Worm (Caenorhabditis elegans) whole organism, early embryonic: ENCODE results near the gene clh-5.
A peak's percentile ranks its signal among the peaks of the same experiment; 100 is the strongest.

Experiments used
- B0310.2 ChIP-seq: sonication (generic microtip); optimal IDR thresholded peaks from 2 replicates; lab custom pipeline; 2016; ENCODE audit warnings: mild to moderate bottlenecking, missing genetic modification characterization, missing compliant biosample characterization
- F13C5.2 ChIP-seq: sonication (generic microtip); optimal IDR thresholded peaks from 2 replicates; lab custom pipeline; 2017; ENCODE audit warnings: mild to moderate bottlenecking, missing genetic modification characterization, inconsistent platforms, missing compliant biosample characterization
- aly-1 ChIP-seq: sonication (generic microtip); optimal IDR thresholded peaks from 2 replicates; lab custom pipeline; 2016; ENCODE audit warnings: missing genetic modification characterization, missing compliant biosample characterization
- ama-1 ChIP-seq: fragments of 150-350 bp; optimal IDR thresholded peaks from 2 replicates; lab custom pipeline; 2014
- ceh-13 ChIP-seq: fragments of 200-800 bp; sonication (Bioruptor generic); optimal IDR thresholded peaks from 2 replicates; lab custom pipeline; 2018; ENCODE audit warnings: mild to moderate bottlenecking, missing genetic modification characterization, missing compliant biosample characterization
- ceh-36 ChIP-seq: sonication (generic microtip); optimal IDR thresholded peaks from 2 replicates; lab custom pipeline; 2016; ENCODE audit warnings: missing genetic modification characterization, inconsistent platforms, missing compliant biosample characterization
- ets-7 ChIP-seq: sonication (generic microtip); optimal IDR thresholded peaks from 2 replicates; lab custom pipeline; 2016; ENCODE audit warnings: missing genotype, missing genetic modification characterization, missing compliant biosample characterization
- flt-1 ChIP-seq: fragments of 200-800 bp; sonication (Bioruptor generic); IDR thresholded peaks from 2 replicates; pipeline ENCODE4 v1.3.6; 2022; ENCODE audit warnings: missing genetic modification characterization, missing compliant biosample characterization
- hmbx-1 ChIP-seq: sonication (generic microtip); optimal IDR thresholded peaks from 2 replicates; lab custom pipeline; 2016; ENCODE audit warnings: mild to moderate bottlenecking, missing genetic modification characterization, missing compliant biosample characterization
- hmg-4 ChIP-seq: fragments of 200-800 bp; sonication (Bioruptor generic); optimal IDR thresholded peaks from 2 replicates; lab custom pipeline; 2018; ENCODE audit warnings: mild to moderate bottlenecking, missing genetic modification characterization, missing compliant biosample characterization
- hnd-1 ChIP-seq: sonication (generic microtip); optimal IDR thresholded peaks from 2 replicates; lab custom pipeline; 2016; ENCODE audit warnings: missing genetic modification characterization, missing compliant biosample characterization
- pes-1 ChIP-seq: fragments of 200-800 bp; sonication (Bioruptor generic); IDR thresholded peaks from 2 replicates; pipeline ENCODE4 v1.3.6; 2022; ENCODE audit warnings: missing genetic modification reagents, missing genetic modification characterization, missing compliant biosample characterization
- scrt-1 ChIP-seq: fragments of 200-800 bp; sonication (Bioruptor generic); IDR thresholded peaks from 2 replicates; pipeline ENCODE4 v1.3.6; 2022; ENCODE audit warnings: missing genetic modification characterization, missing compliant biosample characterization
- sea-1 ChIP-seq: fragments of 200-800 bp; sonication (Bioruptor generic); conservative IDR thresholded peaks from 2 replicates; pipeline ENCODE4 v1.3.6; 2022; ENCODE audit warnings: missing genetic modification characterization, missing compliant biosample characterization
- tbx-11 ChIP-seq: fragments of 200-800 bp; sonication (Bioruptor generic); IDR thresholded peaks from 2 replicates; pipeline ENCODE4 v1.3.6; 2022; ENCODE audit warnings: missing genetic modification characterization, missing compliant biosample characterization
- tbx-37 ChIP-seq: fragments of 200-800 bp; sonication (Bioruptor generic); conservative IDR thresholded peaks from 2 replicates; pipeline ENCODE4 v1.3.6; 2022; ENCODE audit warnings: missing genetic modification reagents, missing genetic modification characterization, missing compliant biosample characterization
- tra-4 ChIP-seq: sonication (generic microtip); optimal IDR thresholded peaks from 2 replicates; lab custom pipeline; 2017; ENCODE audit warnings: missing genetic modification characterization, missing compliant biosample characterization

clh-5 gene

DNA sequence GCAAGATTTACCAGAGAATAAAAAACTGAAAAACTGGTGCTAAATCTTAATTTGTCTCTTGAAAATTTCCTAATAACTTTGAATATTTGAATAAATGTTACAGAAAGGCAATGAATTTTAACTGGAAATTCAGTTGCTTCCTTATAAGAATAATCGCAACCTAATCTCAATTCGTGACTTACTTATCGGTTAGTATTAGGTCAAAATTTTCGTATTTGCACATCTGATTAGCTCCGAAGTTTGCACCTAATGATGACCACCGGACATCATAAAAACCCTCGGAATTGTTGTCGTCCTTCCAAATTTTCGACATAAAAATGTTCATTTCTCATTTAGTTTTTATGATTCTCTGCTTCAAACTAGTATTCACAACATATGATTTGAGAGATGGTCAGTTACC lies 39.4 kb upstream of the clh-5 start, which contains the start of gene C16D2.3:
C16D2.3 (plus strand) TSS at position 301 of the 400 bp plus-strand sequence.
- no peak for TF ChIP-seq tbx-37 (GFP tag; lab: Robert Waterston, UW)
- TF ChIP-seq ama-1 (lab: Kevin White, UChicago): no peak
- no peak for TF ChIP-seq scrt-1 (GFP tag; lab: Robert Waterston, UW)
- TF ChIP-seq ets-7: no peak
- no peak for TF ChIP-seq ceh-13 (GFP tag; lab: Kevin White, UChicago)
- TF ChIP-seq hmg-4: no peak
- no peak for TF ChIP-seq tbx-11
- no peak for TF ChIP-seq sea-1 (GFP tag; lab: Robert Waterston, UW)
- no peak for TF ChIP-seq hmbx-1 (tag; lab: Kevin White, UChicago)
- no peak for TF ChIP-seq tra-4 (tag; lab: Kevin White, UChicago)
- TF ChIP-seq F13C5.2 (tag; lab: Kevin White, UChicago): no peak
- TF ChIP-seq pes-1 (GFP tag; lab: Robert Waterston, UW): no peak

DNA sequence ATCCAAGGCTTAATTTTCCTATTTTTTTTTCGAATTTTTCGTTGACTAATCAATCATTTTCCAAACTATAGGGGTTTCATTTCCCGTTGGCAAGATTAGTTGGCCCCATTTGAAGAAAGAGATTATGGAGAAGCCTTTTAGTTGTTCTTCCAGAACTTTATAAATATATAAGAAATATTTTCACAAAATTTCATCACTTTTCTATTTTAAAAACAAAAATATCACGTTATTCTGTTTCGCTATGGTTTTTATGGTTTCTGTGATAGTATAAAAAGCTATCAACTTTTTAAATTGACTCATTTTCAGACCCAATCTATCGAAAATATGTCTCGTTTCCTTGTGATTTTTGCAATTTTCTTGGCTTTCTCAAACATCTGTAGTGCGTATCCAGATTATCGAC lies 37.5 kb upstream of the clh-5 start, which contains the start of gene nlp-78:
nlp-78 (plus strand) TSS at position 301 of the 400 bp plus-strand sequence.
- TF ChIP-seq F13C5.2 (tag; lab: Kevin White, UChicago): no peak

DNA sequence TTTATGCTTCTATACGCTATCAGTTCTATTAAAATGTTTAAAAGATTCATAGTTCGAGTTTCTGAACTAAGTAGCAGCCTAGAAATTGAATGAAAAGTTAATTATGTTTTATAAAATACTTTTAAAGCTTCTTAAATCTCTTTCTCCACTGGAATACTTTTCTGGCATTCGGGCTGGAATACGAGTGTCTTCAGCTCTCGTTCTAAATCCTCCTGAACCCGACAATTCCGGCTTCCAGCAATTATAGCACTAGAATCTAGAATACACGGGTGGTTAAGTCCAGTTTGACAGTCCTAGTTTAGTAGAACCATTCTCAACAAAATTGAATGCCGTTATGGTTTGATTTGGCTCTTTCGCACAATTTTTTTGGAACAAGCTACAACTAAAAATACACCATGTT lies 33.9 kb upstream of the clh-5 start:
- no peak for TF ChIP-seq ceh-13 (GFP tag; lab: Kevin White, UChicago)
- no peak for TF ChIP-seq sea-1 (GFP tag; lab: Robert Waterston, UW)
- no peak for TF ChIP-seq hmg-4
- no peak for TF ChIP-seq ets-7
- TF ChIP-seq hmbx-1 (tag; lab: Kevin White, UChicago): no peak
- no peak for TF ChIP-seq F13C5.2 (tag; lab: Kevin White, UChicago)
- no peak for TF ChIP-seq tra-4 (tag; lab: Kevin White, UChicago)
- TF ChIP-seq ama-1 (lab: Kevin White, UChicago): no peak
- no peak for TF ChIP-seq scrt-1 (GFP tag; lab: Robert Waterston, UW)
- no peak for TF ChIP-seq aly-1
- TF ChIP-seq tbx-37 (GFP tag; lab: Robert Waterston, UW): no peak
- TF ChIP-seq tbx-11: no peak

DNA sequence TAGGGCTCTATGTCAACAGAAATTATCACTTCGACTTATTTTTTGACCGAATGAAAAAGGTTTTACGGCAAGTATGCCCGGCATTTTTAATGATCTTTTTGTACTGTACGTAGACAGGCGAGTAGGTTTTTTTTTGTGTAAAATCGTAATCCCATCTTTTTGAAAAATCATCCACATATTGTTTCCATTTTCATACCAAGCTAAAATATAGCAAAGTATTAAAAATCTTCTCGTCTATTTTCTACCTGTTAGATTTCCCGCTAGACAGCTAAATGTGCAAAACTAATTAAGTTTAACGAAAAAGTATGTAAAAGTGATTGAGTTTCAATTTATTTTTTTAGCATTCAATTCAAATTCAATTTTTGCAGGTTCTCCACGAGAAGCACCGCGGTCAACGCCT lies 33.0 kb upstream of the clh-5 start, which contains the start of gene C16D2.1:
C16D2.1 (plus strand) TSS at position 301 of the 400 bp plus-strand sequence.
- TF ChIP-seq hmbx-1 (tag; lab: Kevin White, UChicago): no peak

DNA sequence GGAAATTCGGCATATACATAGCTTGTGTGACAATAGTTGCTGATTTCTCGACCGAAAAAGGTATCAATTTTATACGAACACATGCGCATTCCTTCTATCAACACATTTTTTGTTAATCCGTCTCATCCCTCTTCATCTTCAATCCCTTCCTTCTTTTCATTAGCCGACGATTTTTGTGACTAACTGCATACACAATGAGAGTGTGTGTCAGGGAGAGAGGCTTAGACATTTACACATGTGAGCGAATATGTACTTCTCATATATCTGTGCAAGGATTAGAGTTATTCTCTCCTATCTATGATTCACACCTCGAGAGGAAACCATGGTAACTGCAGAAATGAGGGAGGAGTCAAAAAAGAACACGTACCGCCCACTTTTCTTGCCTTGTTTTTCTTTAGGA lies 31.9 kb upstream of the clh-5 start:
- TF ChIP-seq hmg-4: no peak
- no peak for TF ChIP-seq flt-1 (GFP tag; lab: Robert Waterston, UW)
- peak; percentile 19 for TF ChIP-seq ceh-36
- TF ChIP-seq F13C5.2 (tag; lab: Kevin White, UChicago): no peak

DNA sequence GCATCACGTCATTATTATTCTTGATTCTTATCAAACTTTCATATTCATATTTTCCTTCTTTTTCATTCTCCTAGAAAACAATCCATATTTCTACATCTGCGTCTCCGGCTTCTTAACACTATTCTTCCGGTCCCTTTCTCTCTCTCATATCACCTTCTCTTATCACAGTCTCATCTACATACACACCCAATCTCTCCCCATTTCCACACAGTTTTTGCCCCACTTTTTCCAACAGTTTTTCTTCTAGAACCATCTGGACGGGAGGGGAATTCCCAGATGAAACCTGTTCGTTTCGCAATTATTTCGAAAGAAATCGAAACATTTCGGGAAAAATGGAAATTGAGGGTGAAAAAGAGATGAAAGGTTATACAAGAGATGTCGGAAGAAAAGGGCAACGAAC lies 29.7 kb upstream of the clh-5 start:
- no peak for TF ChIP-seq aly-1
- no peak for TF ChIP-seq tbx-11
- no peak for TF ChIP-seq tbx-37 (GFP tag; lab: Robert Waterston, UW)
- TF ChIP-seq tra-4 (tag; lab: Kevin White, UChicago): no peak
- no peak for TF ChIP-seq B0310.2
- TF ChIP-seq scrt-1 (GFP tag; lab: Robert Waterston, UW): no peak
- no peak for TF ChIP-seq sea-1 (GFP tag; lab: Robert Waterston, UW)
- no peak for TF ChIP-seq flt-1 (GFP tag; lab: Robert Waterston, UW)
- no peak for TF ChIP-seq ets-7
- no peak for TF ChIP-seq ceh-13 (GFP tag; lab: Kevin White, UChicago)
- no peak for TF ChIP-seq pes-1 (GFP tag; lab: Robert Waterston, UW)

DNA sequence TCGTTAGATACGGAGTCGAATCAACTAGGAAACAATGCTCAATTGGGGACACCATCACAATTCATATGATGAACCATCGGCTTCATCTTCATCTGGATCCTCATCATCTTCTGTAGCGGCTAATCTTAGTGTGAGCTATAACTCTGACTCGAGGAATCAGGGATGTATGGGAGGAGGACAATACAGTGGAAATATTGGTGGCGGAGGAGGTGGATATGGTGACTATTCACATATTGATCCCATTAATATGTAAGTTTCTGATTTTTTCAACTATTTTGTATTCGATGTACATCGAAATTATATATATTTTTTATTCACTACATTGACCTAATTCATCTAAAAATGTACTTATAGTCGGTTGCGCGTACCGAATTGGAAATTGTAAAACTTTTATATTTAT lies 29.0 kb upstream of the clh-5 start:
- TF ChIP-seq aly-1 (no peak), sea-1 (GFP tag; lab: Robert Waterston, UW) (no peak), ceh-13 (GFP tag; lab: Kevin White, UChicago) (no peak), scrt-1 (GFP tag; lab: Robert Waterston, UW) (no peak), ama-1 (lab: Kevin White, UChicago) (no peak)

DNA sequence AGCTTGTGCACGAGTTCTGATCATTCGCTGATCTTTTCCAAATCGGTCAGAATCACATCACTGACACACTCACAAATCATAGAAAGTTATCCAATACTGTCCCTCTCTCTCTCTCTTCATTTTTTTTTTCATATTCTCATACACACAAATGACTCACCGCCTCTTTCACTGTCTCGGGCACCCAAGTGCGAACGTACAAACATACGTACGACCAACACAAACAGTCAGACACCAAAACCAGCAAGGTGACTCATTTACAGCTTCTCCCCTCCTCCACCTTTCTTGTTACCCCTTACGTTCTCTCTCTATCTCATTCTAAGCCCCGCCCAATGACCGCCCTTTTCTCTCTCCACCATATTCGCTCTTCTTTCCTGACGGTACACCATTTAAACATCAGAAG lies 28.6 kb upstream of the clh-5 start:
- TF ChIP-seq B0310.2 (no peak), flt-1 (GFP tag; lab: Robert Waterston, UW) (no peak), tbx-11 (no peak), ama-1 (lab: Kevin White, UChicago) (no peak), aly-1 (no peak), F13C5.2 (tag; lab: Kevin White, UChicago) (no peak), sea-1 (GFP tag; lab: Robert Waterston, UW) (no peak), hnd-1 (tag; lab: Kevin White, UChicago) (no peak), pes-1 (GFP tag; lab: Robert Waterston, UW) (no peak), tbx-37 (GFP tag; lab: Robert Waterston, UW) (no peak), ets-7 (no peak), hmg-4 (no peak)

DNA sequence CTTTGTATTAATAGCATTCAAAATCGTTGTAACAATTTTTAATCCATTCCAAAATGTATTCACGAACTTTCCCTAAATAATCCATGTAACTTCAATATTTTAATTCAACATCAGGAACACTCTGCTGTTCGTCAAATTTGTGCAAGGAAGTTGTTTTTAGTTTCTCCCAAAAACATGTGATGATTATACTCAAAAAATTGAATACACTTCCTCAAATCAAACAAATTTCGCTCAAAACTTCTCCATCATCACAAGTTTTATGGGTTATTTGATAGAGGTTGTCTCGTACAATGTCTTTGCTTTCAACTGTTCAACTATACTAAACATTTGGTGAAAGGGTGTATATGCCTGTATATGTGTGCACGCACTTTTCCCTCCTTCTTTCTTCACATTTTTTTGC lies 26.6 kb upstream of the clh-5 start:
- TF ChIP-seq ama-1 (lab: Kevin White, UChicago) (no peak), F13C5.2 (tag; lab: Kevin White, UChicago) (no peak), tra-4 (tag; lab: Kevin White, UChicago) (no peak), tbx-11 (no peak), B0310.2 (no peak), aly-1 (no peak), ceh-13 (GFP tag; lab: Kevin White, UChicago) (no peak), hmg-4 (no peak), flt-1 (GFP tag; lab: Robert Waterston, UW) (no peak), scrt-1 (GFP tag; lab: Robert Waterston, UW) (no peak), hnd-1 (tag; lab: Kevin White, UChicago) (no peak), sea-1 (GFP tag; lab: Robert Waterston, UW) (no peak), pes-1 (GFP tag; lab: Robert Waterston, UW) (no peak), ceh-36 (no peak), hmbx-1 (tag; lab: Kevin White, UChicago) (no peak), ets-7 (no peak)
